Worm (Caenorhabditis elegans) whole organism, L4 larva: Measurements from ENCODE around the gene mlc-5.

Source experiments
- D1046.2 ChIP-seq: fragments of 200-800 bp; sonication (Bioruptor generic); IDR thresholded peaks from 2 replicates; pipeline ENCODE4 v1.3.6; 2022; ENCODE audit warnings: missing genetic modification characterization, missing compliant biosample characterization
- F49E8.2 ChIP-seq: sonication (generic microtip); optimal IDR thresholded peaks from 2 replicates; lab custom pipeline; 2016; ENCODE audit warnings: missing compliant biosample characterization, mild to moderate bottlenecking, missing genetic modification characterization, borderline replicate concordance
- R02D3.7 ChIP-seq: fragments of 150-350 bp; sonication (generic microtip); optimal IDR thresholded peaks from 3 replicates; lab custom pipeline; 2014; ENCODE audit warnings: missing biosample characterization, missing genetic modification characterization
- T26A8.4 ChIP-seq: fragments of 200-800 bp; sonication (Bioruptor generic); IDR thresholded peaks from 2 replicates; pipeline ENCODE4 v1.3.6; 2022; ENCODE audit warnings: missing genetic modification characterization, missing compliant biosample characterization
- aha-1 ChIP-seq: fragments of 150-350 bp; peaks from one replicate; lab custom pipeline; 2014; ENCODE audit warnings: missing biosample characterization, missing genetic modification characterization
- aly-2 ChIP-seq: sonication (generic microtip); optimal IDR thresholded peaks from 2 replicates; lab custom pipeline; 2018; ENCODE audit warnings: missing biosample characterization, missing genetic modification characterization
- attf-4 ChIP-seq: sonication (generic microtip); optimal IDR thresholded peaks from 3 replicates; lab custom pipeline; 2017; ENCODE audit warnings: missing biosample characterization, missing genetic modification characterization
- ceh-20 ChIP-seq: fragments of 200-800 bp; sonication (Bioruptor generic); IDR thresholded peaks from 2 replicates; pipeline ENCODE4 v1.3.6; 2022; ENCODE audit warnings: missing genetic modification reagents, missing genetic modification characterization, missing compliant biosample characterization
- cey-2 ChIP-seq: sonication (generic microtip); optimal IDR thresholded peaks from 3 replicates; lab custom pipeline; 2017; ENCODE audit warnings: missing genetic modification characterization, mild to moderate bottlenecking, missing compliant biosample characterization, antibody characterized with exemption, borderline replicate concordance; ENCODE audit not compliant: insufficient read depth
- ctbp-1 ChIP-seq: fragments of 200-800 bp; sonication (Bioruptor generic); IDR thresholded peaks from 2 replicates; pipeline ENCODE4 v1.3.6; 2022; ENCODE audit warnings: missing genetic modification reagents, missing genetic modification characterization, missing compliant biosample characterization
- daf-16 ChIP-seq, 3 experiments: sonication (generic microtip); optimal IDR thresholded peaks; 2 replicates each; lab custom pipeline; 2016 to 2017; ENCODE audit warnings: missing genetic modification characterization in 3 of 3, missing genetic modification reagents in 3 of 3, mild to moderate bottlenecking in 2 of 3, missing compliant biosample characterization in 2 of 3, missing biosample characterization in 1 of 3, moderate library complexity in 1 of 3
- daf-19 ChIP-seq: fragments of 200-800 bp; sonication (Bioruptor generic); conservative IDR thresholded peaks from 2 replicates; pipeline ENCODE4 v1.3.6; 2022; ENCODE audit warnings: missing genetic modification characterization, missing compliant biosample characterization
- dmd-6 ChIP-seq: fragments of 200-800 bp; sonication (Bioruptor generic); IDR thresholded peaks from 2 replicates; pipeline ENCODE4 v1.3.6; 2022; ENCODE audit warnings: missing genetic modification reagents, missing genetic modification characterization, missing compliant biosample characterization
- dmd-8 ChIP-seq: fragments of 200-800 bp; sonication (Bioruptor generic); IDR thresholded peaks from 2 replicates; pipeline ENCODE4 v1.3.6; 2022; ENCODE audit warnings: missing genetic modification characterization, missing compliant biosample characterization
- dpl-1 ChIP-seq: fragments of 150-350 bp; optimal IDR thresholded peaks from 2 replicates; lab custom pipeline; 2014; ENCODE audit warnings: missing biosample characterization, missing genetic modification reagents, missing genetic modification characterization
- dve-1 ChIP-seq: sonication (generic microtip); optimal IDR thresholded peaks from 2 replicates; lab custom pipeline; 2017; ENCODE audit warnings: antibody characterized with exemption, mild to moderate bottlenecking, missing genetic modification characterization, missing compliant biosample characterization; ENCODE audit not compliant: insufficient read depth
- fos-1 ChIP-seq: fragments of 150-350 bp; optimal IDR thresholded peaks from 2 replicates; lab custom pipeline; 2014; ENCODE audit warnings: missing biosample characterization, missing genetic modification characterization
- gei-8 ChIP-seq: fragments of 200-800 bp; sonication (Bioruptor generic); optimal IDR thresholded peaks from 2 replicates; lab custom pipeline; 2018; ENCODE audit warnings: mild to moderate bottlenecking, missing genetic modification characterization, missing compliant biosample characterization
- hif-1 ChIP-seq, 2 experiments: sonication (generic microtip); optimal IDR thresholded peaks; 2 replicates each; lab custom pipeline; 2016 to 2017; ENCODE audit warnings: missing compliant biosample characterization in 2 of 2, missing genetic modification characterization in 2 of 2, missing genetic modification reagents in 2 of 2, missing genotype in 2 of 2, mild to moderate bottlenecking in 1 of 2
- hlh-11 ChIP-seq: fragments of 200-800 bp; sonication (Bioruptor generic); optimal IDR thresholded peaks from 2 replicates; lab custom pipeline; 2018; ENCODE audit warnings: mild to moderate bottlenecking, missing genetic modification characterization, missing compliant biosample characterization
- hmg-1.1 ChIP-seq: fragments of 200-800 bp; sonication (Bioruptor generic); IDR thresholded peaks from 2 replicates; pipeline ENCODE4 v1.3.6; 2022; ENCODE audit warnings: missing genetic modification reagents, missing genetic modification characterization, missing compliant biosample characterization
- lin-1 ChIP-seq: fragments of 200-800 bp; sonication (Bioruptor generic); IDR thresholded peaks from 2 replicates; pipeline ENCODE4 v1.3.6; 2022; ENCODE audit warnings: missing genetic modification reagents, missing genetic modification characterization, missing compliant biosample characterization
- lin-38 ChIP-seq: fragments of 200-800 bp; sonication (Bioruptor generic); IDR thresholded peaks from 2 replicates; pipeline ENCODE4 v1.3.6; 2022; ENCODE audit warnings: missing genetic modification reagents, missing genetic modification characterization, missing compliant biosample characterization
- madf-9 ChIP-seq: fragments of 200-800 bp; sonication (Bioruptor generic); conservative IDR thresholded peaks from 2 replicates; pipeline ENCODE4 v1.3.6; 2022; ENCODE audit warnings: missing genetic modification reagents, missing genetic modification characterization, missing compliant biosample characterization
- mdl-1 ChIP-seq, 2 experiments: fragments of 150-350 bp in 1 of 2; sonication (generic microtip) in 1 of 2; optimal IDR thresholded peaks; 2 replicates each; lab custom pipeline; 2014 to 2017; ENCODE audit warnings: missing biosample characterization in 2 of 2, missing genetic modification characterization in 2 of 2
- mdt-29 ChIP-seq: fragments of 200-800 bp; sonication (Bioruptor generic); IDR thresholded peaks from 2 replicates; pipeline ENCODE4 v1.3.6; 2022; ENCODE audit warnings: missing genetic modification reagents, missing genetic modification characterization, missing compliant biosample characterization
- mes-2 ChIP-seq: sonication (generic microtip); optimal IDR thresholded peaks from 2 replicates; lab custom pipeline; 2016; ENCODE audit warnings: missing genotype, mild to moderate bottlenecking, missing genetic modification characterization, missing compliant biosample characterization; ENCODE audit not compliant: poor library complexity, severe bottlenecking
- nhr-10 ChIP-seq: fragments of 150-350 bp; optimal IDR thresholded peaks from 2 replicates; lab custom pipeline; 2014; ENCODE audit warnings: missing biosample characterization, missing genetic modification characterization
- nhr-102 ChIP-seq: sonication (generic microtip); optimal IDR thresholded peaks from 2 replicates; lab custom pipeline; 2016; ENCODE audit warnings: mild to moderate bottlenecking, missing genetic modification characterization, moderate library complexity, missing compliant biosample characterization
- nhr-237 ChIP-seq: sonication (generic microtip); optimal IDR thresholded peaks from 2 replicates; lab custom pipeline; 2017; ENCODE audit warnings: missing biosample characterization, missing genetic modification characterization
- nhr-25 ChIP-seq: sonication (generic microtip); optimal IDR thresholded peaks from 2 replicates; lab custom pipeline; 2017; ENCODE audit warnings: missing genetic modification characterization, mild to moderate bottlenecking, missing compliant biosample characterization, antibody characterized with exemption, moderate library complexity, borderline replicate concordance; ENCODE audit not compliant: insufficient read depth
- nhr-28 ChIP-seq: fragments of 150-350 bp; optimal IDR thresholded peaks from 2 replicates; lab custom pipeline; 2014; ENCODE audit warnings: missing biosample characterization, missing genetic modification characterization
- nhr-41 ChIP-seq: fragments of 200-800 bp; sonication (Bioruptor generic); IDR thresholded peaks from 2 replicates; pipeline ENCODE4 v1.3.6; 2022; ENCODE audit warnings: missing genetic modification reagents, missing genetic modification characterization, missing compliant biosample characterization
- nhr-48 ChIP-seq: sonication (generic microtip); optimal IDR thresholded peaks from 2 replicates; lab custom pipeline; 2016; ENCODE audit warnings: mild to moderate bottlenecking, missing genetic modification characterization, missing compliant biosample characterization
- nhr-6 ChIP-seq: fragments of 150-350 bp; optimal IDR thresholded peaks from 2 replicates; lab custom pipeline; 2014; ENCODE audit warnings: missing biosample characterization, missing genetic modification characterization
- pha-4 ChIP-seq, 2 experiments: fragments of 150-350 bp in 1 of 2; fragments of 200-800 bp in 1 of 2; sonication (Bioruptor generic) in 1 of 2; IDR thresholded peaks in 1 of 2; optimal IDR thresholded peaks in 1 of 2; 2 replicates each; pipeline versions ENCODE4 v1.3.6 to Lab custom; 2014 to 2022; ENCODE audit warnings: missing genetic modification characterization in 2 of 2, missing genetic modification reagents in 2 of 2, missing biosample characterization in 1 of 2, missing compliant biosample characterization in 1 of 2
- php-3 ChIP-seq: fragments of 200-800 bp; sonication (Bioruptor generic); IDR thresholded peaks from 2 replicates; pipeline ENCODE4 v1.3.6; 2022; ENCODE audit warnings: missing genetic modification reagents, missing genetic modification characterization, missing compliant biosample characterization
- pqm-1 ChIP-seq: sonication (generic microtip); optimal IDR thresholded peaks from 2 replicates; lab custom pipeline; 2017; ENCODE audit warnings: missing biosample characterization, missing genetic modification characterization
- snpc-4 ChIP-seq: fragments of 150-350 bp; optimal IDR thresholded peaks from 2 replicates; lab custom pipeline; 2014; ENCODE audit warnings: missing biosample characterization, missing genetic modification characterization
- tra-1 ChIP-seq: fragments of 200-800 bp; sonication (Bioruptor generic); IDR thresholded peaks from 2 replicates; pipeline ENCODE4 v1.3.6; 2022; ENCODE audit warnings: missing genetic modification reagents, missing genetic modification characterization, missing compliant biosample characterization
- unc-39 ChIP-seq: sonication (generic microtip); optimal IDR thresholded peaks from 2 replicates; lab custom pipeline; 2017; ENCODE audit warnings: missing biosample characterization, missing genetic modification characterization
- unc-62 ChIP-seq, 3 experiments: fragments of 150-350 bp in 1 of 3; sonication (generic microtip); optimal IDR thresholded peaks in 2 of 3; peaks in 1 of 3; 1 replicate in 1 of 3; 2 replicates in 2 of 3; lab custom pipeline; 2014 to 2017; ENCODE audit warnings: missing biosample characterization in 3 of 3, missing genetic modification characterization in 3 of 3, missing genetic modification reagents in 3 of 3, missing genotype in 1 of 3
- zfp-2 ChIP-seq: sonication (generic microtip); optimal IDR thresholded peaks from 2 replicates; lab custom pipeline; 2016; ENCODE audit warnings: mild to moderate bottlenecking, missing genetic modification characterization, missing compliant biosample characterization

Gene mlc-5

ce11 chrIII:13606016-13606530, 17.0 kb upstream of the mlc-5 start, which contains the start of gene act-5 (continued):
- no peak for TF ChIP-seq nhr-6 (tag; lab: Kevin White, UChicago)
- TF ChIP-seq nhr-10 (tag; lab: Kevin White, UChicago) = peak; percentile 51
- peak; percentile 94 for TF ChIP-seq aha-1 (tag; lab: Kevin White, UChicago)
- TF ChIP-seq fos-1 = no peak
- no peak for TF ChIP-seq F49E8.2
- TF ChIP-seq tra-1 (GFP tag; lab: Robert Waterston, UW) = peak; percentile 61; the same call in 1 of the 2 replicates

ce11 chrIII:13606865-13607264, 16.2 kb upstream of the mlc-5 start:
- no peak for TF ChIP-seq nhr-237 (tag; lab: Kevin White, UChicago)
- peak; percentile 28 for TF ChIP-seq pqm-1 (tag; lab: Kevin White, UChicago)
- no peak for TF ChIP-seq zfp-2 (tag; lab: Kevin White, UChicago)
- no peak for TF ChIP-seq daf-19 (GFP tag; lab: Robert Waterston, UW)
- TF ChIP-seq daf-16 (GFP tag; optimal IDR thresholded peaks at IDR 0.05; lab: Kevin White, UChicago) = no peak
- peak; percentile 37 for TF ChIP-seq daf-16 (tag; optimal IDR thresholded peaks at IDR 0.05; lab: Kevin White, UChicago)
- TF ChIP-seq dve-1 (tag; lab: Kevin White, UChicago) = peak; percentile 23

ce11 chrIII:13607833-13608232, 15.3 kb upstream of the mlc-5 start, which contains the start of gene shpk-1:
TSS of gene shpk-1 (plus strand) at chrIII:13608020.
- peak; percentile 13; the same call in 1 of the 2 replicates for TF ChIP-seq lin-38 (GFP tag; lab: Robert Waterston, UW)
- peak; percentile 83 for TF ChIP-seq hlh-11 (tag; lab: Kevin White, UChicago)
- peak; percentile 94 for TF ChIP-seq pqm-1 (tag; lab: Kevin White, UChicago)
- TF ChIP-seq attf-4 (tag; lab: Kevin White, UChicago) = no peak
- TF ChIP-seq unc-62 (GFP tag; optimal IDR thresholded peaks at IDR 0.05 in 1 of 2; lab: Kevin White, UChicago) = no peak
- TF ChIP-seq unc-62 (tag; optimal IDR thresholded peaks at IDR 0.05; lab: Kevin White, UChicago) = no peak
- TF ChIP-seq nhr-48 = peak; percentile 43
- TF ChIP-seq aha-1 (tag; lab: Kevin White, UChicago) = no peak
- TF ChIP-seq php-3 = peak; percentile 40; the same call in 1 of the 2 replicates
- no peak for TF ChIP-seq R02D3.7 (tag; lab: Kevin White, UChicago)
- TF ChIP-seq unc-39 = no peak
- no peak for TF ChIP-seq nhr-41 (GFP tag; lab: Robert Waterston, UW)
- TF ChIP-seq nhr-102 = peak; percentile 73
- TF ChIP-seq gei-8 (GFP tag; lab: Kevin White, UChicago) = no peak
- peak; percentile 54; the same call in 1 of the 2 replicates for TF ChIP-seq pha-4 (GFP tag; IDR thresholded peaks at IDR 0.05; lab: Robert Waterston, UW)
- TF ChIP-seq pha-4 (tag; optimal IDR thresholded peaks at IDR 0.05; lab: Kevin White, UChicago) = no peak
- TF ChIP-seq mdl-1 (tag; optimal IDR thresholded peaks at IDR 0.05; lab: Kevin White, UChicago) = no peak
- peak; percentile 84 for TF ChIP-seq dmd-6
- TF ChIP-seq nhr-28 = peak; percentile 86
- no peak for TF ChIP-seq cey-2 (tag; lab: Kevin White, UChicago)
- no peak for TF ChIP-seq ceh-20 (GFP tag; lab: Robert Waterston, UW)
- TF ChIP-seq mes-2 (tag; lab: Kevin White, UChicago) = peak; percentile 43
- no peak for TF ChIP-seq snpc-4 (tag; lab: Kevin White, UChicago)
- no peak for TF ChIP-seq D1046.2 (GFP tag; lab: Robert Waterston, UW)
- peak; percentile 37; the same call in 1 of the 2 replicates for TF ChIP-seq lin-1 (GFP tag; lab: Robert Waterston, UW)
- TF ChIP-seq hif-1 (tag; optimal IDR thresholded peaks at IDR 0.05; lab: Kevin White, UChicago) = no peak
- TF ChIP-seq nhr-25 (tag; lab: Kevin White, UChicago) = no peak
- no peak for TF ChIP-seq fos-1
- no peak for TF ChIP-seq madf-9 (GFP tag; lab: Robert Waterston, UW)
- TF ChIP-seq dmd-8 (GFP tag; lab: Robert Waterston, UW) = no peak
- TF ChIP-seq aly-2 (tag; lab: Kevin White, UChicago) = no peak
- TF ChIP-seq T26A8.4 (GFP tag; lab: Robert Waterston, UW) = 0 out of 2 replicates have a peak, but pooled peaks have one; percentile 41
- TF ChIP-seq daf-16 (GFP tag; optimal IDR thresholded peaks at IDR 0.05; lab: Kevin White, UChicago) = peak in 1 of 2 experiments; percentile 32
- TF ChIP-seq daf-16 (tag; optimal IDR thresholded peaks at IDR 0.05; lab: Kevin White, UChicago) = peak; percentile 71
- TF ChIP-seq dpl-1 (GFP tag; lab: Kevin White, UChicago) = no peak
- no peak for TF ChIP-seq hmg-1.1 (GFP tag; lab: Robert Waterston, UW)
- TF ChIP-seq dve-1 (tag; lab: Kevin White, UChicago) = peak; percentile 79
- no peak for TF ChIP-seq mdt-29 (GFP tag; lab: Robert Waterston, UW)
- TF ChIP-seq ctbp-1 (GFP tag; lab: Robert Waterston, UW) = no peak
